Worm (Caenorhabditis elegans): Measurements from ENCODE around the gene cdf-1.

The cdf-1 gene

ce11 chrX:6455157-6455556, 49.8 kb downstream of the cdf-1 start, which contains the start of gene nas-33:
Gene nas-33, minus strand, starts transcription at chrX:6455257.
- TF ChIP-seq ref-1 (GFP tag; conservative IDR thresholded peaks at IDR 0.05) (no peak), flt-1 (GFP tag; IDR thresholded peaks at IDR 0.05) (no peak), ztf-29 (GFP tag; IDR thresholded peaks at IDR 0.05) (no peak), ztf-23 (GFP tag; IDR thresholded peaks at IDR 0.05) (no peak), klf-2 (GFP tag; conservative IDR thresholded peaks at IDR 0.05) (no peak), T22C8.4 (GFP tag; IDR thresholded peaks at IDR 0.05) (no peak), tab-1 (GFP tag; IDR thresholded peaks at IDR 0.05) (no peak), med-1 (GFP tag; optimal IDR thresholded peaks at IDR 0.05; ENCODE audit: insufficient read depth) (no peak), cog-1 (tag; optimal IDR thresholded peaks at IDR 0.05) (no peak)

ce11 chrX:6450839-6451491, 54.0 kb downstream of the cdf-1 start, which contains the start of the genes grl-6 and K10C2.6:
Gene grl-6, minus strand, starts transcription at chrX:6450939.
Gene K10C2.6, plus strand, starts transcription at chrX:6451441.
- no peak for TF ChIP-seq cog-1 (tag; optimal IDR thresholded peaks at IDR 0.05)
- TF ChIP-seq T22C8.4 (GFP tag; IDR thresholded peaks at IDR 0.05): no peak
- TF ChIP-seq ztf-23 (GFP tag; IDR thresholded peaks at IDR 0.05): no peak
- no peak for TF ChIP-seq flt-1 (GFP tag; IDR thresholded peaks at IDR 0.05)
- no peak for TF ChIP-seq klf-2 (GFP tag; conservative IDR thresholded peaks at IDR 0.05)
- TF ChIP-seq ref-1 (GFP tag; conservative IDR thresholded peaks at IDR 0.05): no peak
- no peak for TF ChIP-seq med-1 (GFP tag; optimal IDR thresholded peaks at IDR 0.05; ENCODE audit: insufficient read depth)
- no peak for TF ChIP-seq ztf-29 (GFP tag; IDR thresholded peaks at IDR 0.05)
- no peak for TF ChIP-seq tab-1 (GFP tag; IDR thresholded peaks at IDR 0.05)
